Worm (Caenorhabditis elegans): ENCODE data around the gene W02C12.2.
A peak's percentile ranks its signal among the peaks of the same experiment; 100 is the strongest.

W02C12.2 gene

DNA sequence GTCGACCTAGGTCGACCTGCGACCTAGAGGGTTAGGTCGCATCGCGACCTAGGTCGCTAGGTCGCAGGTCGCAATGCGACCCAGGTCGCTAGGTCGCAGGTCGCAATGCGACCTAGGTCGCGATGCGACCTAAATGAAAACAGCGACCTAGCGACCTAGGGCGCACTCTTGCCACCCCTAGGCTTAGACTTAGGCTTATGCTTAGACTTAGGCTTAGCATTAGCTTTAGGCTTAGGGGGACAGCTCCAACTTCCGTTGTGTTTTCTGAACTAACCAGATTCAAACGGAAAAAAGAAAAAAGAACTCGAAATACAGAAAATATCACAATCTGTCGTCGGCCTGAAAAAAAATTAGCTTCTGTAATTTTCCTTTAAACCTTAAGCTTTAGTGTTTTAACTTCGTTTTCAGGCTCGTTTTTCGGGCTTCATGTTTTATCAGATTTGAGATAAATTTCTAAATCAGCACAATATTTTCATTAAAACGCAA, 6.6 kb upstream of the W02C12.2 start:
- TF ChIP-seq sea-1 (GFP tag; conservative IDR thresholded peaks at IDR 0.05) (no peak), ceh-13 (GFP tag; optimal IDR thresholded peaks at IDR 0.05) (no peak), scrt-1 (GFP tag; IDR thresholded peaks at IDR 0.05) (0 out of 2 replicates have a peak, but pooled peaks have one; percentile 39)

- TF ChIP-seq tra-4 (tag; optimal IDR thresholded peaks at IDR 0.05), result no peak
Observed at ce11 chrIV:4013621-4014020, 5.8 kb upstream of the W02C12.2 start.

DNA sequence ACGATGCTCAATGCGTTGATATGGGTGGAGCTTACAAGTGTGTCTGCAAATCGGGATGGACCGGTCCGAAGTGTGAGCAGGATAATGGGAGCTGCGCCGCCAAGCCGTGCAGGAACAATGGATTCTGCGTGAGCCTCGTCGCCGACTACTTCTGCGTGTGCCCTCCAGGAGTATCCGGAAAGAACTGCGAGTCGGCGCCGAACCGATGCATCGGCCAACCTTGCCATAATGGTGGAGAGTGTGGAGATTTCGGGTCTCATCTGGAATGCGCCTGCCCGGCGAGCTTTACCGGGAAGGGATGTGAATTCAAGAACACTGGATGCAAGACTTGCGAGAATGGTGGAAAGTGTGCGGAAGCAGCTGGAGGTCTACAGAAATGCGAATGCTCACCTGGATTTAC, 2.1 kb upstream of the W02C12.2 start:
- TF ChIP-seq ama-1 (optimal IDR thresholded peaks at IDR 0.05), result no peak

DNA sequence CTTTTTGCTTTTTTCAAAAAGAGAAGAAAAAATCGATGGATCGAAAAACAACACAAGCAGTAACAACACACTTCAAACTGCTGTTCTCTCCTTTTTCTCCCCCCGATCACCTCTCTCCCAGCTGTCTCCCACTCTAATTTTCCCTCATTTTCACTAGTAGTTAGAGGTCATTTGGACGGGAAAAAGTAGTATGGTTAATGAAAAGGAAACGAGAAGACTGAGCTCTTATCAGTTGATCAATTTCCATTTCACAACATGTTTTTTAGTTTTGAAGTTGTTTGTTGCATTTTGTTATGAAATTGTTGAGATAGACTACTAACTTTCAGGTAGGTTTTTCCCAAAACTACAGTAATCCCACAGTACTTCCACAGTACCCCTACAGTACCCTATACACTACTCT, 667 bp upstream of the W02C12.2 start:
- no peak for TF ChIP-seq ama-1 (optimal IDR thresholded peaks at IDR 0.05)

- no peak for TF ChIP-seq ama-1 (optimal IDR thresholded peaks at IDR 0.05)
Observed at ce11 chrIV:4005166-4005565, 2.6 kb downstream of the W02C12.2 start.

DNA sequence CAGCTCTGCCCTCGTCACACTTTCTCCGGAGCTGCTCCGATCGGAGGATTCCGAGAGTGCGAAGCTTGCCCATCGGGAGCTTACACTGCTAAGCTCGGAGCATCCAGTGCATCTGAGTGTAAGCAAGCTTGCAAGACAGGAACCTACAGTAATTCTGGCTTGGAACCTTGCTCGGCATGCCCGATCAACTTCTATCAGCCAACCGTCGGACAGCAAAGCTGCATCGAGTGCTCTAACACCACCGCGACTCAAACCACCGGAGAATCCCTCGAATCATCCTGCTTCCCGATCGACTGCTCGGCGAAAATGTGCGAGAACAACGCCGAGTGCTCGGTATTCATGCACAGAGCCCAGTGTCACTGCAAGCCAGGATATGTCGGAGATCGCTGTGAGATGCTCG, 3.6 kb downstream of the W02C12.2 start:
- TF ChIP-seq F13C5.2 (tag; optimal IDR thresholded peaks at IDR 0.05), result no peak
- no peak for TF ChIP-seq tbx-37 (GFP tag; conservative IDR thresholded peaks at IDR 0.05)
- no peak for TF ChIP-seq ama-1 (optimal IDR thresholded peaks at IDR 0.05)
- no peak for TF ChIP-seq pes-1 (GFP tag; IDR thresholded peaks at IDR 0.05)
- TF ChIP-seq sea-1 (GFP tag; conservative IDR thresholded peaks at IDR 0.05), result no peak
- TF ChIP-seq ceh-36 (tag; optimal IDR thresholded peaks at IDR 0.05), result no peak
- no peak for TF ChIP-seq ceh-13 (GFP tag; optimal IDR thresholded peaks at IDR 0.05)
- no peak for TF ChIP-seq ets-7 (tag; optimal IDR thresholded peaks at IDR 0.05)
- TF ChIP-seq hnd-1 (tag; optimal IDR thresholded peaks at IDR 0.05), result no peak
- no peak for TF ChIP-seq hmg-4 (GFP tag; optimal IDR thresholded peaks at IDR 0.05)

DNA sequence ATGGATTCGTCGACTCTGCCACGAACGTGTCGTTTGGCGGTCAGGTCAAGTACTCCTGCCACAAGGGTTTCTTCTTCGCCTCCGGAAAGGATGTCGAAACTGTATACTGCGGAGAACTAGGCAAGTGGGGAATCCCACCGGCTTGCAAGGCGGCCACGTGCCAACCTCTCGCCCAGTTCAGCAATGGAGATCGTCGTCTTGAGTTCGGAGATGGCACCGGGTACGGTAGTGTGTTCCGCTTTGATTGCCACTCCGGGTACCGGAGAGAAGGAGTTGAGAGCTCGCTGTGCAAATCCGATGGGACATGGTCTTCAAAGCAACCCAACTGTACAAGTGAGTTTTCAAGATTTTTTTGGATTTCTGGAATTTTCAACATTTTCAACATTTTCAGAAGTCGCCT, 8.1 kb downstream of the W02C12.2 start:
- TF ChIP-seq F13C5.2 (tag; optimal IDR thresholded peaks at IDR 0.05) (no peak), ceh-13 (GFP tag; optimal IDR thresholded peaks at IDR 0.05) (no peak), tbx-37 (GFP tag; conservative IDR thresholded peaks at IDR 0.05) (no peak), hmbx-1 (tag; optimal IDR thresholded peaks at IDR 0.05) (no peak), ceh-36 (tag; optimal IDR thresholded peaks at IDR 0.05) (no peak), tbx-11 (GFP tag; IDR thresholded peaks at IDR 0.05) (no peak), scrt-1 (GFP tag; IDR thresholded peaks at IDR 0.05) (no peak), sea-1 (GFP tag; conservative IDR thresholded peaks at IDR 0.05) (no peak), B0310.2 (tag; optimal IDR thresholded peaks at IDR 0.05) (no peak), flt-1 (GFP tag; IDR thresholded peaks at IDR 0.05) (no peak), hmg-4 (GFP tag; optimal IDR thresholded peaks at IDR 0.05) (no peak), hnd-1 (tag; optimal IDR thresholded peaks at IDR 0.05) (no peak), aly-1 (tag; optimal IDR thresholded peaks at IDR 0.05) (no peak)

DNA sequence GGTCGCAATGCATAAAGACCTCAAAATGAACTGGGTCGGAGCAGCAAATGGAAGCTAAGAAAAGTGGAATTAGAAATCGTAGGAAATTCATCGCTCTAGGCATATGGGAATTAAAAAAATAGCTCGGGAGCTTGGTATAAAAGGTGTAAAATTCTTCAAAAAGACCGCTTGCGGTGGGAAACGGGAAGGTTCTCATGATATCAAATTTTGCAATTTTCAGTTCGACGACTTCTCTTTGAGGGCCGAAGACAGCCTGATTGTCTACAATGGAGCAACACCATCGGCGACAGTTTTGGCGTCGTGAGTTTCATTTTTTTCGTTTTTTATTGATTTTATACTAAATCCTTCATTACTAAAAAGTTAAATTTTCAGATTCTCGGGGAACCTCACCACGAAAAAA, 9.3 kb downstream of the W02C12.2 start, which contains the start of gene F47C12.8:
Gene F47C12.8, minus strand, starts transcription at position 101 of the 400 bp plus-strand sequence.
- TF ChIP-seq ets-7 (tag; optimal IDR thresholded peaks at IDR 0.05) (no peak), ceh-13 (GFP tag; optimal IDR thresholded peaks at IDR 0.05) (no peak), B0310.2 (tag; optimal IDR thresholded peaks at IDR 0.05) (no peak), tra-4 (tag; optimal IDR thresholded peaks at IDR 0.05) (no peak), ama-1 (optimal IDR thresholded peaks at IDR 0.05) (no peak), hnd-1 (tag; optimal IDR thresholded peaks at IDR 0.05) (no peak), hmbx-1 (tag; optimal IDR thresholded peaks at IDR 0.05) (no peak)

- TF ChIP-seq tra-4 (tag; optimal IDR thresholded peaks at IDR 0.05) (no peak), B0310.2 (tag; optimal IDR thresholded peaks at IDR 0.05) (no peak), sea-1 (GFP tag; conservative IDR thresholded peaks at IDR 0.05) (no peak), tbx-11 (GFP tag; IDR thresholded peaks at IDR 0.05) (no peak), hmbx-1 (tag; optimal IDR thresholded peaks at IDR 0.05) (no peak), F13C5.2 (tag; optimal IDR thresholded peaks at IDR 0.05) (no peak), ceh-13 (GFP tag; optimal IDR thresholded peaks at IDR 0.05) (no peak), scrt-1 (GFP tag; IDR thresholded peaks at IDR 0.05) (no peak), ama-1 (optimal IDR thresholded peaks at IDR 0.05) (no peak), ceh-36 (tag; optimal IDR thresholded peaks at IDR 0.05) (no peak), hmg-4 (GFP tag; optimal IDR thresholded peaks at IDR 0.05) (no peak)
Observed at ce11 chrIV:3995384-3995783, 12.4 kb downstream of the W02C12.2 start, which contains the start of gene F47C12.7. Gene F47C12.7, minus strand, starts transcription at chrIV:3995484.

DNA sequence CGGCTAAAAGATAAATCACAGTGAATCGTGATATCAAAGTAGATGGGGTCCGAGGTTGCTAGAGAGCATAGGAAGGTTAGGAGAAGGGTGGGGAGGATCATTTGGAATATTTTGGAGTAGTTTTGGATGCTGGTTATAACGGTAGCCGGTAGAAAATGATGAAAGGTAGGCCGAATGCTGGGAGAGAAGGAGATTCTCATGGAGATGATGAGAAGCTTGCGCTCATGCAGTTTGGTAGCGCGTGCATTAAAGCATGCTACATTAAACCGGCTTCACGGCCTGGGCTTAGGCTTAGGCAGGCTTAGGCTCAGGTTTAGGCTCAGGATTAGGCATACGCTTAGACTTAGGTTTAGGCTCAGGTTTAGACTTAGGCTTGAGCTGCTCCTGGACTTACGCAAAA, 13.5 kb downstream of the W02C12.2 start, which contains the start of gene F47C12.13:
Gene F47C12.13, minus strand, starts transcription at position 101 of the 400 bp plus-strand sequence.
- TF ChIP-seq scrt-1 (GFP tag; IDR thresholded peaks at IDR 0.05), result no peak
- no peak for TF ChIP-seq ceh-36 (tag; optimal IDR thresholded peaks at IDR 0.05)
- TF ChIP-seq tbx-37 (GFP tag; conservative IDR thresholded peaks at IDR 0.05), result no peak
- no peak for TF ChIP-seq ets-7 (tag; optimal IDR thresholded peaks at IDR 0.05)
- no peak for TF ChIP-seq flt-1 (GFP tag; IDR thresholded peaks at IDR 0.05)
- TF ChIP-seq B0310.2 (tag; optimal IDR thresholded peaks at IDR 0.05), result no peak
- no peak for TF ChIP-seq hmg-4 (GFP tag; optimal IDR thresholded peaks at IDR 0.05)
- TF ChIP-seq tra-4 (tag; optimal IDR thresholded peaks at IDR 0.05), result no peak
- TF ChIP-seq hmbx-1 (tag; optimal IDR thresholded peaks at IDR 0.05), result no peak
- TF ChIP-seq pes-1 (GFP tag; IDR thresholded peaks at IDR 0.05), result no peak

Data from whole organism, early embryonic.